Worm (Caenorhabditis elegans) whole organism, late embryonic: ENCODE measurements around the gene rpl-16.

Experiments used
- Y22D7AL.16 ChIP-seq: sonication (generic microtip); optimal IDR thresholded peaks from 2 replicates; lab custom pipeline; 2016; ENCODE audit warnings: missing genetic modification characterization, missing compliant biosample characterization
- ama-1 ChIP-seq: fragments of 150-350 bp; optimal IDR thresholded peaks from 2 replicates; lab custom pipeline; 2014
- ceh-19 ChIP-seq: fragments of 200-800 bp; sonication (Bioruptor generic); optimal IDR thresholded peaks from 2 replicates; lab custom pipeline; 2018; ENCODE audit warnings: mild to moderate bottlenecking, missing genetic modification characterization, missing compliant biosample characterization
- ceh-30 ChIP-seq: fragments of 150-350 bp; optimal IDR thresholded peaks from 2 replicates; lab custom pipeline; 2014; ENCODE audit warnings: missing biosample characterization, missing genetic modification characterization
- che-1 ChIP-seq: sonication (generic microtip); optimal IDR thresholded peaks from 2 replicates; lab custom pipeline; 2016; ENCODE audit warnings: mild to moderate bottlenecking, missing genetic modification characterization, missing compliant biosample characterization
- elt-2 ChIP-seq: sonication (generic microtip); optimal IDR thresholded peaks from 2 replicates; lab custom pipeline; 2016; ENCODE audit warnings: missing genetic modification reagents, missing genetic modification characterization, missing compliant biosample characterization
- fkh-10 ChIP-seq: fragments of 150-350 bp; optimal IDR thresholded peaks from 2 replicates; lab custom pipeline; 2014; ENCODE audit warnings: missing biosample characterization, missing genetic modification reagents, missing genetic modification characterization
- nhr-11 ChIP-seq: fragments of 150-350 bp; optimal IDR thresholded peaks from 2 replicates; lab custom pipeline; 2014; ENCODE audit warnings: missing biosample characterization, missing genetic modification characterization
- pat-9 ChIP-seq: fragments of 200-800 bp; sonication (Bioruptor generic); optimal IDR thresholded peaks from 2 replicates; lab custom pipeline; 2018; ENCODE audit warnings: mild to moderate bottlenecking, missing genetic modification characterization, moderate library complexity, missing compliant biosample characterization
- pax-1 ChIP-seq: fragments of 150-350 bp; optimal IDR thresholded peaks from 2 replicates; lab custom pipeline; 2014; ENCODE audit warnings: missing biosample characterization, missing genetic modification characterization
- pha-4 ChIP-seq: fragments of 150-350 bp; optimal IDR thresholded peaks from 2 replicates; lab custom pipeline; 2018; ENCODE audit warnings: missing biosample characterization, missing genetic modification reagents, missing genetic modification characterization
- ref-2 ChIP-seq: sonication (generic microtip); optimal IDR thresholded peaks from 2 replicates; lab custom pipeline; 2016; ENCODE audit warnings: missing genetic modification characterization, missing compliant biosample characterization
- sdc-2 ChIP-seq: sonication (generic microtip); optimal IDR thresholded peaks from 2 replicates; lab custom pipeline; 2016; ENCODE audit warnings: missing genotype, missing genetic modification characterization, missing compliant biosample characterization
- tbx-2 ChIP-seq: sonication (generic microtip); optimal IDR thresholded peaks from 2 replicates; lab custom pipeline; 2016; ENCODE audit warnings: missing genetic modification characterization, missing compliant biosample characterization

DNA sequence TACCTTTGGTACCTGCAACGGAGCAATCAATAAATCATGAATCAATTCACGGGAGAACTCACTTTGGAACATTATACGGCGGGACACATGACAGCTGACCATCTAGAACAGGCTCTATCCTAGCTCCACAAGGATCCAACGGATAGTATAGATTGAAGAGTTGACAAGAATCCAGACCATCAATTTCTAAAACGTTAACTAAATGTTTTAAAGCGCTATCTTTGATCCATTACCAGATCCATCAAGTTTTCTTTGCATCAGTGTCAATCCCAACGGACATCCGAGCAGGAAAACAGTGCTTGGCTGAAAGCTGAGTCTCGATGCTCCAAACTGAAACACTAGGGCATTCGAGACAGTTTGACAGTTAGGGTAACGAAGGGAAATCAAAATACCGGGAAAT lies 20.0 kb upstream of the rpl-16 start:
- no peak for TF ChIP-seq fkh-10 (GFP tag; lab: Kevin White, UChicago)
- TF ChIP-seq pat-9: no peak
- TF ChIP-seq ama-1: no peak
- no peak for TF ChIP-seq ceh-19 (GFP tag; lab: Kevin White, UChicago)
- TF ChIP-seq pha-4 (tag; lab: Kevin White, UChicago): no peak
- TF ChIP-seq elt-2 (tag; lab: Kevin White, UChicago): no peak
- TF ChIP-seq ref-2: no peak
- no peak for TF ChIP-seq ceh-30 (tag; lab: Kevin White, UChicago)
- no peak for TF ChIP-seq Y22D7AL.16
- no peak for TF ChIP-seq che-1 (tag; lab: Kevin White, UChicago)
- TF ChIP-seq tbx-2: no peak
- no peak for TF ChIP-seq pax-1 (tag; lab: Kevin White, UChicago)
- no peak for TF ChIP-seq nhr-11
- no peak for TF ChIP-seq sdc-2 (tag; lab: Kevin White, UChicago)
